Fruit fly (Drosophila melanogaster): Measurements from ENCODE around the gene vas.

dm6 chr2L:15056359-15057220 lies 4.9 kb upstream of the vas start:
- no peak for TF ChIP-seq pan (optimal IDR thresholded peaks at IDR 0.05)
- TF ChIP-seq Dll (optimal IDR thresholded peaks at IDR 0.05), result no peak
- no peak for TF ChIP-seq EcR (GFP tag; optimal IDR thresholded peaks at IDR 0.05)
- TF ChIP-seq CG8478 (optimal IDR thresholded peaks at IDR 0.05), result no peak
- no peak for TF ChIP-seq usp (GFP tag; optimal IDR thresholded peaks at IDR 0.05)
- no peak for TF ChIP-seq psq (optimal IDR thresholded peaks at IDR 0.05)
